Worm (Caenorhabditis elegans) whole organism, L4/young adult: ENCODE measurements around the gene D1086.10.

ENCODE experiments used
- dao-5 ChIP-seq: sonication (generic microtip); optimal IDR thresholded peaks from 2 replicates; lab custom pipeline; 2016; ENCODE audit warnings: missing genotype, missing genetic modification characterization, moderate library complexity, missing compliant biosample characterization
- him-1 ChIP-seq: sonication (generic microtip); optimal IDR thresholded peaks from 2 replicates; lab custom pipeline; 2016; ENCODE audit warnings: missing genotype, missing genetic modification reagents, missing genetic modification characterization, missing compliant biosample characterization

DNA sequence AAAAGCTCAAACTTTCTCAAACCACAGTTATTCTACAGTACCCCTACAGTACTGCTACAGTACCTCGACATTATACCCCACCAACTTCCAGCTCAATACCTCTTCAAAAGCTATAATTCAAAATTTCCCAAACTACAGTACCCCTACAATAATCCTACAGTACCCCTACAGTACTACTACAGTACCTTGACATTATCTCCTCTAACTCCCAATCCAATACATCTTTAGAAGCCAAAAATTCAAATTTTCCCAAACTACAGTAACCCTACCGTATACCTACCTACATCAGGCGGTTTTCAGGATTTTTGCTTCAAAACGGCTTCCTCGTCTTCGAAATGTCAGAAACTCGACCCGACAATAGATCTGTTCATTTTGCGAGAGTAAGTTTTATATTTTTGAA lies 25.0 kb upstream of the D1086.10 start, which contains the start of gene F58D12.3:
- TF ChIP-seq him-1 (tag; lab: Kevin White, UChicago) (no peak), dao-5 (no peak)
